Fruit fly (Drosophila melanogaster): ENCODE data around the gene TotE.

Gene TotE

dm6 chr2L:19958520-19959161 is 45.3 kb upstream of the TotE start, which contains the start of gene COX4 (continued):
- TF ChIP-seq zfh2 (GFP tag; optimal IDR thresholded peaks at IDR 0.05) (no peak), CG9727 (GFP tag; optimal IDR thresholded peaks at IDR 0.05) (no peak), CG12155 (GFP tag; optimal IDR thresholded peaks at IDR 0.05) (no peak), CoRest (tag; optimal IDR thresholded peaks at IDR 0.05) (peak; percentile 11), CG43689 (GFP tag; IDR thresholded peaks at IDR 0.05) (no peak), CG9797 (GFP tag; optimal IDR thresholded peaks at IDR 0.05) (peak; percentile 75), CG3726 (GFP tag; IDR thresholded peaks at IDR 0.05) (no peak), CG16815 (GFP tag; optimal IDR thresholded peaks at IDR 0.05) (no peak), tna (GFP tag; IDR thresholded peaks at IDR 0.05; ENCODE audit: partially characterized antibody) (peak; percentile 33; the same call in 1 of the 2 replicates), MBD-R2 (GFP tag; IDR thresholded peaks at IDR 0.05) (peak; percentile 36), gsb-n (tag; optimal IDR thresholded peaks at IDR 0.05) (peak; percentile 27), CG15514 (GFP tag; optimal IDR thresholded peaks at IDR 0.05) (peak; percentile 24), ATbp (GFP tag; optimal IDR thresholded peaks at IDR 0.05) (no peak), Poxn (GFP tag; IDR thresholded peaks at IDR 0.05) (no peak), Ravus (GFP tag; IDR thresholded peaks at IDR 0.05) (no peak), Abd-B (GFP tag; optimal IDR thresholded peaks at IDR 0.05) (peak; percentile 25), CG6813 (GFP tag; optimal IDR thresholded peaks at IDR 0.05) (no peak), C15 (GFP tag; IDR thresholded peaks at IDR 0.05) (no peak), z (GFP tag; IDR thresholded peaks at IDR 0.05) (no peak), HHEX (GFP tag; optimal IDR thresholded peaks at IDR 0.05) (no peak), Six4 (GFP tag; optimal IDR thresholded peaks at IDR 0.05) (no peak), sna (GFP tag; IDR thresholded peaks at IDR 0.05; ENCODE audit: partially characterized antibody) (peak; percentile 22), CG17829 (tag; optimal IDR thresholded peaks at IDR 0.05) (peak; percentile 51), CG4820 (GFP tag; optimal IDR thresholded peaks at IDR 0.05) (no peak), CG7556 (GFP tag; optimal IDR thresholded peaks at IDR 0.05) (no peak), chn (GFP tag; optimal IDR thresholded peaks at IDR 0.05) (no peak), GATAe (GFP tag; conservative IDR thresholded peaks at IDR 0.05) (no peak)

dm6 chr2L:19952221-19952620 is 38.9 kb upstream of the TotE start:
- TF ChIP-seq Max (GFP tag; optimal IDR thresholded peaks at IDR 0.05) (no peak), CG2202 (tag; optimal IDR thresholded peaks at IDR 0.05) (no peak), Hmr (GFP tag; optimal IDR thresholded peaks at IDR 0.05) (no peak), CG6654 (GFP tag; optimal IDR thresholded peaks at IDR 0.05) (peak; percentile 77), sima (GFP tag; optimal IDR thresholded peaks at IDR 0.05) (no peak)

- TF ChIP-seq twi (tag; optimal IDR thresholded peaks at IDR 0.05) (peak; percentile 99), Fer3 (tag; optimal IDR thresholded peaks at IDR 0.05) (no peak), CG3065 (GFP tag; optimal IDR thresholded peaks at IDR 0.05) (peak; percentile 26), CG34376 (GFP tag; optimal IDR thresholded peaks at IDR 0.05) (peak; percentile 3), grn (GFP tag; optimal IDR thresholded peaks at IDR 0.05) (peak; percentile 75), grau (tag; optimal IDR thresholded peaks at IDR 0.05) (peak; percentile 26), zfh2 (GFP tag; optimal IDR thresholded peaks at IDR 0.05) (no peak), CG11504 (tag; optimal IDR thresholded peaks at IDR 0.05) (peak; percentile 38), CG7987 (GFP tag; optimal IDR thresholded peaks at IDR 0.05) (no peak), Hr78 (GFP tag; optimal IDR thresholded peaks at IDR 0.05) (peak in 1 of 2 experiments; percentile 93), odd (GFP tag; optimal IDR thresholded peaks at IDR 0.05) (peak; percentile 4), exex (tag; optimal IDR thresholded peaks at IDR 0.05) (peak; percentile 40), CG17612 (GFP tag; IDR thresholded peaks at IDR 0.05) (no peak), sug (tag; optimal IDR thresholded peaks at IDR 0.05) (peak; percentile 3), GATAe (GFP tag; conservative IDR thresholded peaks at IDR 0.05) (0 out of 2 replicates have a peak, but pooled peaks have one; percentile 17), D19A (tag; optimal IDR thresholded peaks at IDR 0.05) (no peak), Med (GFP tag) (peak; percentile 49)
These were observed 38.3 kb upstream of the TotE start for dm6 chr2L:19951543-19952163.

All from whole organism, embryonic.